Fruit fly (Drosophila melanogaster): ENCODE results near the gene Ada.

Ada gene

DNA sequence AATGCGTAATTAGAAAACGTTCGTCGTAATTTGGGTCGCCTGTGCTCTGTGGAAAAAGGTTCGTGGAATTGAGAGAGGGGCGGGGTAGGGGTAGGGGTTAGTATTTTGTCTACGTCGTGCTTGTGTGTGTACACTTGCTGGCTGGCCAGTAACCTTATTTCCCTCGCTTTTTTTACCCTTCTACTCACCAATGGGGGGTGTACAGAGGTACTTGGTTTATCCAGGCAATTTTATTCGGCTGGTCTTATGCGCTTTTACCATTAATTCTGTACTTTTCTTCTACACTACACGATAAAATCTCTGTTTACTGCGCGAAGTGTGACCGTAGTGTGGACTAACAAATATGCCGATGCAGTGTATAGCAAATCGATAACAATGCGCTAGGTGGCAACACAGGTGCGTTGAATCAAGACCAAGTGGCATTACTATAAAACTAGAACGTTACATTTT, 45.3 kb upstream of the Ada start, which contains the start of gene tgo (continued):
- TF ChIP-seq CG7372 (GFP tag; IDR thresholded peaks at IDR 0.05) (no peak), CG15269 (tag; optimal IDR thresholded peaks at IDR 0.05) (no peak), ttk (GFP tag; IDR thresholded peaks at IDR 0.05) (no peak), Hsf (GFP tag; optimal IDR thresholded peaks at IDR 0.05) (no peak), slbo (GFP tag; IDR thresholded peaks at IDR 0.05) (no peak), tna (GFP tag; IDR thresholded peaks at IDR 0.05; ENCODE audit: partially characterized antibody) (no peak), Usf (GFP tag; optimal IDR thresholded peaks at IDR 0.05) (no peak), toy (GFP tag; IDR thresholded peaks at IDR 0.05) (no peak), HHEX (GFP tag; optimal IDR thresholded peaks at IDR 0.05) (no peak), crc (GFP tag; optimal IDR thresholded peaks at IDR 0.05) (no peak), CG12155 (GFP tag; optimal IDR thresholded peaks at IDR 0.05) (peak; percentile 3), Lhr (GFP tag; optimal IDR thresholded peaks at IDR 0.05) (peak; percentile 79), insv (GFP tag; optimal IDR thresholded peaks at IDR 0.05) (peak in 1 of 2 experiments; percentile 38), esg (GFP tag; conservative IDR thresholded peaks at IDR 0.05) (no peak), CG3838 (GFP tag; optimal IDR thresholded peaks at IDR 0.05) (no peak), seq (GFP tag; IDR thresholded peaks at IDR 0.05) (no peak), unc-4 (GFP tag; IDR thresholded peaks at IDR 0.05; ENCODE audit: partially characterized antibody) (peak; percentile 59; the same call in 1 of the 2 replicates), vnd (GFP tag; IDR thresholded peaks at IDR 0.05; ENCODE audit: partially characterized antibody) (no peak), Hr51 (GFP tag; optimal IDR thresholded peaks at IDR 0.05) (no peak), fd3F (GFP tag; optimal IDR thresholded peaks at IDR 0.05) (no peak), tup (GFP tag; optimal IDR thresholded peaks at IDR 0.05) (no peak), en (GFP tag; optimal IDR thresholded peaks at IDR 0.05) (no peak), dmrt11E (tag; optimal IDR thresholded peaks at IDR 0.05) (no peak), cg (GFP tag; optimal IDR thresholded peaks at IDR 0.05) (peak; percentile 72), CG4328 (GFP tag; optimal IDR thresholded peaks at IDR 0.05) (no peak), otp (GFP tag; IDR thresholded peaks at IDR 0.05) (no peak), amos (GFP tag; IDR thresholded peaks at IDR 0.05; ENCODE audit: partially characterized antibody) (peak; percentile 62), fru (optimal IDR thresholded peaks at IDR 0.05) (no peak), zfh2 (GFP tag; optimal IDR thresholded peaks at IDR 0.05) (no peak), gro (GFP tag; optimal IDR thresholded peaks at IDR 0.05) (no peak), exex (tag; optimal IDR thresholded peaks at IDR 0.05) (no peak), CG12391 (tag; optimal IDR thresholded peaks at IDR 0.05) (peak; percentile 28), zfh1 (GFP tag; IDR thresholded peaks at IDR 0.05) (0 out of 3 replicates have a peak, but pooled peaks have one; percentile 22), HLH4C (GFP tag; IDR thresholded peaks at IDR 0.05; ENCODE audit: partially characterized antibody) (peak; percentile 46), CG33213 (GFP tag; optimal IDR thresholded peaks at IDR 0.05) (peak; percentile 17), lmd (GFP tag; IDR thresholded peaks at IDR 0.05) (no peak), CG8765 (GFP tag; IDR thresholded peaks at IDR 0.05) (no peak), Opbp (GFP tag; IDR thresholded peaks at IDR 0.05; ENCODE audit: partially characterized antibody) (peak; percentile 58; the same call in 2 of the 3 replicates), tin (GFP tag; optimal IDR thresholded peaks at IDR 0.05) (no peak), CG13296 (GFP tag; optimal IDR thresholded peaks at IDR 0.05) (no peak), ap (GFP tag; IDR thresholded peaks at IDR 0.05) (no peak), psq (GFP tag; optimal IDR thresholded peaks at IDR 0.05) (no peak), CG12299 (tag; optimal IDR thresholded peaks at IDR 0.05) (no peak), CG13894 (tag; optimal IDR thresholded peaks at IDR 0.05) (no peak), chinmo (GFP tag; IDR thresholded peaks at IDR 0.05; ENCODE audit: partially characterized antibody) (0 out of 4 replicates have a peak, but pooled peaks have one; percentile 67), CG7357 (GFP tag; IDR thresholded peaks at IDR 0.05) (no peak), Atf3 (GFP tag; optimal IDR thresholded peaks at IDR 0.05) (no peak), CG7786 (GFP tag; optimal IDR thresholded peaks at IDR 0.05) (no peak), NC2α (GFP tag; optimal IDR thresholded peaks at IDR 0.05) (no peak), BtbVII (GFP tag; optimal IDR thresholded peaks at IDR 0.05) (no peak), oc (tag; optimal IDR thresholded peaks at IDR 0.05) (no peak)
